Worm (Caenorhabditis elegans) whole organism, dauer: ENCODE measurements around the gene F36D3.1.
"Not testable (repeated sequence)": the region's sequence is repeated elsewhere in the genome, so short reads cannot be mapped to it uniquely, and the experiment has no call there.

Source experiments
- unc-62 ChIP-seq: sonication (generic microtip); optimal IDR thresholded peaks from 2 replicates; lab custom pipeline; 2017; ENCODE audit warnings: missing biosample characterization, missing genetic modification reagents, missing genetic modification characterization

Gene F36D3.1

ce11 chrV:16505828-16506227, 6.7 kb downstream of the F36D3.1 start, which contains the start of gene nhr-54:
TSS of gene nhr-54 (minus strand) at chrV:16505928.
- TF ChIP-seq unc-62 (GFP tag; lab: Kevin White, UChicago): no peak

- TF ChIP-seq unc-62 (GFP tag; lab: Kevin White, UChicago): no peak
Measured at ce11 chrV:16506650-16507049, 7.5 kb downstream of the F36D3.1 start.

ce11 chrV:16508667-16509066, 9.5 kb downstream of the F36D3.1 start, which contains the start of gene srr-3:
TSS of gene srr-3 (minus strand) at chrV:16508767.
- TF ChIP-seq unc-62 (GFP tag; lab: Kevin White, UChicago): no peak

- not testable (repeated sequence) for TF ChIP-seq unc-62 (GFP tag; lab: Kevin White, UChicago)
Measured at ce11 chrV:16515140-16515539, 16.0 kb downstream of the F36D3.1 start, which contains the start of gene F36D3.5. TSS of gene F36D3.5 (minus strand) at chrV:16515240.

ce11 chrV:16517619-16518018, 18.5 kb downstream of the F36D3.1 start, which contains the start of gene F36D3.4:
TSS of gene F36D3.4 (minus strand) at chrV:16517719.
- no peak for TF ChIP-seq unc-62 (GFP tag; lab: Kevin White, UChicago)

ce11 chrV:16522242-16522641, 23.1 kb downstream of the F36D3.1 start, which contains the start of gene srw-34:
TSS of gene srw-34 (minus strand) at chrV:16522342.
- TF ChIP-seq unc-62 (GFP tag; lab: Kevin White, UChicago): no peak

ce11 chrV:16526858-16527257, 27.7 kb downstream of the F36D3.1 start, which contains the start of gene F36D3.8:
TSS of gene F36D3.8 (plus strand) at chrV:16527158.
- no peak for TF ChIP-seq unc-62 (GFP tag; lab: Kevin White, UChicago)

- TF ChIP-seq unc-62 (GFP tag; lab: Kevin White, UChicago): no peak
Measured at ce11 chrV:16527796-16528195, 28.6 kb downstream of the F36D3.1 start, which contains the start of gene F36D3.16. TSS of gene F36D3.16 (plus strand) at chrV:16528096.

- TF ChIP-seq unc-62 (GFP tag; lab: Kevin White, UChicago): no peak
Measured at ce11 chrV:16534000-16534399, 34.8 kb downstream of the F36D3.1 start, which contains the start of gene cpr-2. TSS of gene cpr-2 (minus strand) at chrV:16534100.

ce11 chrV:16535172-16535571, 36.0 kb downstream of the F36D3.1 start, which contains the start of gene Y32B12B.8:
TSS of gene Y32B12B.8 (plus strand) at chrV:16535472.
- no peak for TF ChIP-seq unc-62 (GFP tag; lab: Kevin White, UChicago)

- TF ChIP-seq unc-62 (GFP tag; lab: Kevin White, UChicago): no peak
Measured at ce11 chrV:16536701-16537100, 37.5 kb downstream of the F36D3.1 start, which contains the start of gene Y32B12B.1. TSS of gene Y32B12B.1 (plus strand) at chrV:16537001.

- no peak for TF ChIP-seq unc-62 (GFP tag; lab: Kevin White, UChicago)
Measured at ce11 chrV:16537908-16538446, 38.8 kb downstream of the F36D3.1 start, which contains the start of gene Y32B12B.2. TSS of gene Y32B12B.2 (plus strand) at chrV:16538396.

ce11 chrV:16539666-16540065, 40.5 kb downstream of the F36D3.1 start:
- TF ChIP-seq unc-62 (GFP tag; lab: Kevin White, UChicago): no peak

- no peak for TF ChIP-seq unc-62 (GFP tag; lab: Kevin White, UChicago)
Measured at ce11 chrV:16540657-16541056, 41.5 kb downstream of the F36D3.1 start.

- TF ChIP-seq unc-62 (GFP tag; lab: Kevin White, UChicago): no peak
Measured at ce11 chrV:16550680-16551079, 51.5 kb downstream of the F36D3.1 start, which contains the start of gene srbc-65. TSS of gene srbc-65 (plus strand) at chrV:16550980.
